Worm (Caenorhabditis elegans): ENCODE data around the gene Y50E8A.6.

Gene Y50E8A.6

ce11 chrV:14734187-14734765 is 6.9 kb downstream of the Y50E8A.6 start, which contains the start of gene unc-61:
Gene unc-61, minus strand, starts transcription at chrV:14734237.
- TF ChIP-seq ztf-11 (tag; optimal IDR thresholded peaks at IDR 0.05) (no peak), irx-1 (tag; optimal IDR thresholded peaks at IDR 0.05) (no peak), F16B12.6 (tag; optimal IDR thresholded peaks at IDR 0.05) (peak; percentile 35), tlp-1 (tag; optimal IDR thresholded peaks at IDR 0.05) (no peak), mep-1 (tag; optimal IDR thresholded peaks at IDR 0.05) (peak; percentile 15), swsn-7 (tag; optimal IDR thresholded peaks at IDR 0.05) (peak; percentile 12), skn-1 (tag; optimal IDR thresholded peaks at IDR 0.05) (peak; percentile 61), efl-1 (optimal IDR thresholded peaks at IDR 0.05) (peak; percentile 91 to 96), efl-1 (GFP tag; optimal IDR thresholded peaks at IDR 0.05 in 1 of 2) (peak; percentile 89 to 99), dpl-1 (GFP tag; optimal IDR thresholded peaks at IDR 0.05) (peak; percentile 83 to 91 (median 87)), C16A3.4 (tag; optimal IDR thresholded peaks at IDR 0.05) (peak; percentile 26), isw-1 (GFP tag; IDR thresholded peaks at IDR 0.05) (0 out of 2 replicates have a peak, but pooled peaks have one; percentile 7), lin-13 (GFP tag; optimal IDR thresholded peaks at IDR 0.05) (no peak), sptf-1 (tag; optimal IDR thresholded peaks at IDR 0.05) (no peak), lin-15B (tag; optimal IDR thresholded peaks at IDR 0.05) (peak; percentile 45), unc-98 (GFP tag; IDR thresholded peaks at IDR 0.05) (no peak), nhr-71 (tag; optimal IDR thresholded peaks at IDR 0.05) (no peak), snpc-4 (tag; optimal IDR thresholded peaks at IDR 0.05) (no peak), efl-3 (GFP tag; optimal IDR thresholded peaks at IDR 0.05) (no peak), nhr-12 (tag; optimal IDR thresholded peaks at IDR 0.05) (no peak), unc-130 (tag; optimal IDR thresholded peaks at IDR 0.05) (peak; percentile 25), mdl-1 (tag; optimal IDR thresholded peaks at IDR 0.05) (no peak), lsy-2 (tag; optimal IDR thresholded peaks at IDR 0.05) (peak in 1 of 2 experiments; percentile 63), ztf-4 (tag; optimal IDR thresholded peaks at IDR 0.05) (no peak), dsc-1 (tag; optimal IDR thresholded peaks at IDR 0.05) (no peak), nhr-90 (tag; optimal IDR thresholded peaks at IDR 0.05; ENCODE audit: poor library complexity) (no peak), nhr-19 (GFP tag; conservative IDR thresholded peaks at IDR 0.05) (peak; percentile 24; the same call in 1 of the 2 replicates), unc-86 (tag; optimal IDR thresholded peaks at IDR 0.05) (no peak), lin-14 (GFP tag; optimal IDR thresholded peaks at IDR 0.05) (peak; percentile 46), sup-37 (GFP tag; optimal IDR thresholded peaks at IDR 0.05) (no peak), C34B4.2 (tag; optimal IDR thresholded peaks at IDR 0.05) (no peak), vab-15 (tag; optimal IDR thresholded peaks at IDR 0.05) (no peak), nhr-47 (tag; optimal IDR thresholded peaks at IDR 0.05) (no peak), rnt-1 (tag; optimal IDR thresholded peaks at IDR 0.05) (peak; percentile 28), unc-62 (GFP tag; optimal IDR thresholded peaks at IDR 0.05) (no peak), nhr-20 (tag; optimal IDR thresholded peaks at IDR 0.05) (peak; percentile 21), snu-23 (GFP tag; optimal IDR thresholded peaks at IDR 0.05) (peak; percentile 38), ceh-8 (GFP tag; optimal IDR thresholded peaks at IDR 0.05) (no peak), egl-13 (tag; optimal IDR thresholded peaks at IDR 0.05) (no peak), blmp-1 (tag; optimal IDR thresholded peaks at IDR 0.05) (peak; percentile 5), nhr-77 (tag; optimal IDR thresholded peaks at IDR 0.05) (no peak), jun-1 (tag; optimal IDR thresholded peaks at IDR 0.05) (no peak), nhr-28 (tag; optimal IDR thresholded peaks at IDR 0.05) (no peak), pag-3 (tag; optimal IDR thresholded peaks at IDR 0.05; ENCODE audit: borderline replicate concordance, insufficient read depth) (no peak), zip-4 (GFP tag; optimal IDR thresholded peaks at IDR 0.05) (no peak), nhr-76 (tag; optimal IDR thresholded peaks at IDR 0.05) (no peak), hlh-17 (GFP tag; optimal IDR thresholded peaks at IDR 0.05; ENCODE audit: borderline replicate concordance) (no peak), xbp-1 (tag; optimal IDR thresholded peaks at IDR 0.05) (peak; percentile 31), elt-3 (tag; optimal IDR thresholded peaks at IDR 0.05) (peak in 1 of 6 experiments; percentile 9), C04F5.9 (tag; optimal IDR thresholded peaks at IDR 0.05) (no peak), lin-35 (GFP tag; optimal IDR thresholded peaks at IDR 0.05) (peak; percentile 84 to 93), mef-2 (tag; optimal IDR thresholded peaks at IDR 0.05) (no peak)
